Worm (Caenorhabditis elegans): ENCODE data around the gene C06B8.2.

ce11 chrV:15434647-15435046, 43.9 kb downstream of the C06B8.2 start:
- TF ChIP-seq ceh-18 (tag; optimal IDR thresholded peaks at IDR 0.05) (no peak), mec-3 (tag; optimal IDR thresholded peaks at IDR 0.05; ENCODE audit: borderline replicate concordance) (no peak), fkh-10 (GFP tag; optimal IDR thresholded peaks at IDR 0.05) (no peak), madf-2 (tag; optimal IDR thresholded peaks at IDR 0.05) (no peak), sox-2 (GFP tag; IDR thresholded peaks at IDR 0.05) (no peak), rnt-1 (tag; optimal IDR thresholded peaks at IDR 0.05) (no peak), lin-11 (tag; optimal IDR thresholded peaks at IDR 0.05) (no peak), odd-2 (tag; optimal IDR thresholded peaks at IDR 0.05) (no peak), ama-1 (optimal IDR thresholded peaks at IDR 0.05) (no peak), gmeb-2 (tag; optimal IDR thresholded peaks at IDR 0.05) (no peak), ceh-19 (GFP tag; optimal IDR thresholded peaks at IDR 0.05) (no peak), unc-86 (tag; optimal IDR thresholded peaks at IDR 0.05) (no peak)

All from whole organism, late embryonic.